Worm (Caenorhabditis elegans) whole organism, L2 larva: ENCODE data around the gene cst-2.

Experiments used
- F13H6.1 ChIP-seq: sonication (generic microtip); optimal IDR thresholded peaks from 2 replicates; lab custom pipeline; 2016; ENCODE audit warnings: missing genetic modification characterization, missing compliant biosample characterization
- R02D3.7 ChIP-seq: fragments of 150-350 bp; optimal IDR thresholded peaks from 2 replicates; lab custom pipeline; 2014; ENCODE audit warnings: missing biosample characterization, missing genetic modification characterization
- ZK546.5 ChIP-seq: sonication (generic microtip); optimal IDR thresholded peaks from 2 replicates; lab custom pipeline; 2017; ENCODE audit warnings: missing biosample characterization, missing genetic modification characterization
- aly-2 ChIP-seq: fragments of 150-350 bp; optimal IDR thresholded peaks from 2 replicates; lab custom pipeline; 2014; ENCODE audit warnings: missing biosample characterization, missing genetic modification characterization
- ceh-82 ChIP-seq: fragments of 150-350 bp; optimal IDR thresholded peaks from 2 replicates; lab custom pipeline; 2014; ENCODE audit warnings: missing biosample characterization, missing genetic modification characterization
- egl-27 ChIP-seq: sonication (generic microtip); optimal IDR thresholded peaks from 3 replicates; lab custom pipeline; 2017; ENCODE audit warnings: missing biosample characterization, missing genetic modification reagents, missing genetic modification characterization
- elt-3 ChIP-seq: sonication (generic microtip); optimal IDR thresholded peaks from 2 replicates; lab custom pipeline; 2017; ENCODE audit warnings: missing biosample characterization, missing genetic modification characterization
- fos-1 ChIP-seq: fragments of 150-350 bp; optimal IDR thresholded peaks from 2 replicates; lab custom pipeline; 2014; ENCODE audit warnings: missing biosample characterization, missing genetic modification characterization
- lin-13 ChIP-seq: fragments of 150-350 bp; optimal IDR thresholded peaks from 2 replicates; lab custom pipeline; 2014; ENCODE audit warnings: missing biosample characterization, missing genetic modification reagents, missing genetic modification characterization
- mbf-1 ChIP-seq: sonication (generic microtip); optimal IDR thresholded peaks from 2 replicates; lab custom pipeline; 2017; ENCODE audit warnings: missing biosample characterization, missing genetic modification characterization
- mdl-1 ChIP-seq, 2 experiments: fragments of 150-350 bp in 1 of 2; sonication (generic microtip) in 1 of 2; optimal IDR thresholded peaks; 2 replicates each; lab custom pipeline; 2017; ENCODE audit warnings: missing biosample characterization in 2 of 2, missing genetic modification characterization in 2 of 2
- nhr-10 ChIP-seq: sonication (generic microtip); optimal IDR thresholded peaks from 2 replicates; lab custom pipeline; 2017; ENCODE audit warnings: missing biosample characterization, missing genetic modification characterization
- nhr-11 ChIP-seq: fragments of 150-350 bp; optimal IDR thresholded peaks from 2 replicates; lab custom pipeline; 2014; ENCODE audit warnings: missing biosample characterization, missing genetic modification characterization
- unc-62 ChIP-seq: fragments of 150-350 bp; optimal IDR thresholded peaks from 2 replicates; lab custom pipeline; 2014; ENCODE audit warnings: missing biosample characterization, missing genetic modification reagents, missing genetic modification characterization

DNA sequence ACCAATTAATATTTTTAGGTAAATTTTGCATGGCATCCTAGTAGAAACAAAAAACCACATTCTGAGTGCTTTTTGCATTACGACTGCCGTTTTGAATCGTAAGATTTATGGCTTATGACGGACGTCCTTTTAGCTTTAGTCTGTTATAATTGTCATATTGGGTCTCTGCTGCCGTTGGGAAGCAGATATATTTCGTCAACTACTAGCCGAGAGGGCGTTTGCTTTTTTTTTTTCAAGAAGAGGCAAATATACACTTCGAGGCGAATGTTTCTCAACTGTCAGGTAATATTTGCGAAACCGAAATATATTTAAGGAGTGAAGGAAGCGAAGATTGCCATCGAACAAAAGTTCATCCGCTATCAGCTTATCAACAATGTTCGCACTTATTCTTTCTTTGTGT lies 8.1 kb upstream of the cst-2 start, which contains the start of gene F14H12.3:
- TF ChIP-seq ZK546.5 (no peak), fos-1 (no peak), egl-27 (tag; lab: Kevin White, UChicago) (no peak), unc-62 (GFP tag; lab: Kevin White, UChicago) (no peak), lin-13 (GFP tag; lab: Kevin White, UChicago) (no peak), ceh-82 (tag; lab: Kevin White, UChicago) (no peak), elt-3 (tag; lab: Kevin White, UChicago) (no peak), mdl-1 (tag; optimal IDR thresholded peaks at IDR 0.05; lab: Kevin White, UChicago) (no peak), aly-2 (no peak), F13H6.1 (tag; lab: Kevin White, UChicago) (no peak), nhr-10 (tag; lab: Kevin White, UChicago) (no peak), R02D3.7 (tag; lab: Kevin White, UChicago) (no peak), nhr-11 (tag; lab: Kevin White, UChicago) (no peak), mbf-1 (tag; lab: Kevin White, UChicago) (no peak)
